Worm (Caenorhabditis elegans) whole organism, L1 larva: Measurements from ENCODE around the gene wbp-11.

Experiments used
- C34B4.2 ChIP-seq: sonication (generic microtip); optimal IDR thresholded peaks from 2 replicates; lab custom pipeline; 2017; ENCODE audit warnings: mild to moderate bottlenecking, missing genetic modification characterization, missing compliant biosample characterization
- F16B12.6 ChIP-seq: fragments of 150-350 bp; optimal IDR thresholded peaks from 2 replicates; lab custom pipeline; 2014; ENCODE audit warnings: missing biosample characterization, missing genetic modification characterization
- Y116A8C.19 ChIP-seq: sonication (generic microtip); optimal IDR thresholded peaks from 2 replicates; lab custom pipeline; 2016; ENCODE audit warnings: missing compliant biosample characterization, missing genetic modification characterization, borderline replicate concordance
- aha-1 ChIP-seq: fragments of 150-350 bp; optimal IDR thresholded peaks from 2 replicates; lab custom pipeline; 2014; ENCODE audit warnings: missing biosample characterization, missing genetic modification characterization
- ceh-63 ChIP-seq: fragments of 200-800 bp; sonication (Bioruptor generic); optimal IDR thresholded peaks from 2 replicates; lab custom pipeline; 2018; ENCODE audit warnings: mild to moderate bottlenecking, missing genetic modification characterization, missing compliant biosample characterization
- ceh-8 ChIP-seq: fragments of 200-800 bp; sonication (Bioruptor generic); optimal IDR thresholded peaks from 2 replicates; lab custom pipeline; 2018; ENCODE audit warnings: mild to moderate bottlenecking, missing genetic modification characterization, moderate library complexity, missing compliant biosample characterization
- ceh-82 ChIP-seq, 3 experiments: fragments of 150-350 bp in 1 of 3; sonication (generic microtip) in 2 of 3; optimal IDR thresholded peaks; 2 replicates each; lab custom pipeline; 2014 to 2017; ENCODE audit warnings: missing biosample characterization in 3 of 3, missing genetic modification characterization in 3 of 3
- dpl-1 ChIP-seq, 3 experiments: fragments of 150-350 bp in 2 of 3; sonication (generic microtip) in 1 of 3; optimal IDR thresholded peaks; 2 replicates each; lab custom pipeline; 2014 to 2017; ENCODE audit warnings: missing biosample characterization in 3 of 3, missing genetic modification characterization in 3 of 3, missing genetic modification reagents in 3 of 3
- dsc-1 ChIP-seq: sonication (generic microtip); optimal IDR thresholded peaks from 2 replicates; lab custom pipeline; 2016; ENCODE audit warnings: mild to moderate bottlenecking, missing genetic modification characterization, missing compliant biosample characterization
- egl-13 ChIP-seq: sonication (generic microtip); optimal IDR thresholded peaks from 2 replicates; lab custom pipeline; 2016; ENCODE audit warnings: missing genotype, missing genetic modification reagents, missing genetic modification characterization, missing compliant biosample characterization
- fkh-10 ChIP-seq: sonication (generic microtip); optimal IDR thresholded peaks from 2 replicates; lab custom pipeline; 2017; ENCODE audit warnings: missing biosample characterization, missing genetic modification reagents, missing genetic modification characterization
- fkh-8 ChIP-seq: sonication (generic microtip); optimal IDR thresholded peaks from 2 replicates; lab custom pipeline; 2016; ENCODE audit warnings: mild to moderate bottlenecking, missing genetic modification characterization, missing compliant biosample characterization
- hpl-2 ChIP-seq: fragments of 150-350 bp; optimal IDR thresholded peaks from 2 replicates; lab custom pipeline; 2014; ENCODE audit warnings: missing biosample characterization, missing genetic modification reagents, missing genetic modification characterization
- irx-1 ChIP-seq: sonication (generic microtip); optimal IDR thresholded peaks from 2 replicates; lab custom pipeline; 2016; ENCODE audit warnings: missing genetic modification characterization, missing compliant biosample characterization
- jun-1 ChIP-seq: fragments of 150-350 bp; optimal IDR thresholded peaks from 2 replicates; lab custom pipeline; 2014; ENCODE audit warnings: missing biosample characterization, missing genetic modification reagents, missing genetic modification characterization
- lin-15B ChIP-seq: fragments of 150-350 bp; sonication (generic microtip); optimal IDR thresholded peaks from 3 replicates; lab custom pipeline; 2014; ENCODE audit warnings: missing biosample characterization, missing genetic modification characterization
- lin-35 ChIP-seq, 2 experiments: fragments of 150-350 bp; optimal IDR thresholded peaks; 2 replicates each; lab custom pipeline; 2014; ENCODE audit warnings: missing biosample characterization in 2 of 2, missing genetic modification characterization in 2 of 2, missing genetic modification reagents in 2 of 2
- lin-39 ChIP-seq: fragments of 150-350 bp; optimal IDR thresholded peaks from 2 replicates; lab custom pipeline; 2014; ENCODE audit warnings: missing biosample characterization, missing genetic modification reagents, missing genetic modification characterization
- lsy-2 ChIP-seq, 2 experiments: fragments of 150-350 bp; optimal IDR thresholded peaks; 2 replicates each; lab custom pipeline; 2014; ENCODE audit warnings: missing biosample characterization in 2 of 2, missing genetic modification characterization in 2 of 2
- mab-9 ChIP-seq: fragments of 200-800 bp; sonication (Bioruptor generic); IDR thresholded peaks from 2 replicates; pipeline ENCODE4 v1.3.6; 2022; ENCODE audit warnings: missing genetic modification reagents, missing genetic modification characterization, missing compliant biosample characterization
- mef-2 ChIP-seq: fragments of 150-350 bp; optimal IDR thresholded peaks from 2 replicates; lab custom pipeline; 2014; ENCODE audit warnings: missing biosample characterization, missing genetic modification characterization
- mep-1 ChIP-seq: fragments of 150-350 bp; optimal IDR thresholded peaks from 2 replicates; lab custom pipeline; 2014; ENCODE audit warnings: missing biosample characterization, missing genetic modification characterization
- nhr-47 ChIP-seq: sonication (generic microtip); optimal IDR thresholded peaks from 2 replicates; lab custom pipeline; 2016; ENCODE audit warnings: mild to moderate bottlenecking, missing genetic modification characterization, moderate library complexity, missing compliant biosample characterization
- nhr-84 ChIP-seq: sonication (generic microtip); optimal IDR thresholded peaks from 2 replicates; lab custom pipeline; 2017; ENCODE audit warnings: missing biosample characterization, missing genetic modification characterization
- pag-3 ChIP-seq: sonication (generic microtip); optimal IDR thresholded peaks from 2 replicates; lab custom pipeline; 2017; ENCODE audit warnings: missing genetic modification characterization, mild to moderate bottlenecking, missing compliant biosample characterization, antibody characterized with exemption, borderline replicate concordance; ENCODE audit not compliant: insufficient read depth
- pqm-1 ChIP-seq: sonication (generic microtip); optimal IDR thresholded peaks from 3 replicates; lab custom pipeline; 2017; ENCODE audit warnings: missing biosample characterization, missing genetic modification characterization
- sox-4 ChIP-seq: sonication (generic microtip); optimal IDR thresholded peaks from 2 replicates; lab custom pipeline; 2016; ENCODE audit warnings: missing genetic modification characterization, missing compliant biosample characterization
- sup-37 ChIP-seq: fragments of 200-800 bp; sonication (Bioruptor generic); optimal IDR thresholded peaks from 2 replicates; lab custom pipeline; 2018; ENCODE audit warnings: mild to moderate bottlenecking, missing genetic modification characterization, missing compliant biosample characterization
- tbx-2 ChIP-seq: sonication (generic microtip); optimal IDR thresholded peaks from 2 replicates; lab custom pipeline; 2016; ENCODE audit warnings: missing genetic modification characterization, missing compliant biosample characterization
- tlp-1 ChIP-seq: fragments of 150-350 bp; optimal IDR thresholded peaks from 2 replicates; lab custom pipeline; 2014; ENCODE audit warnings: missing biosample characterization, missing genetic modification characterization
- unc-30 ChIP-seq: sonication (generic microtip); optimal IDR thresholded peaks from 2 replicates; lab custom pipeline; 2017; ENCODE audit warnings: missing biosample characterization, missing genetic modification characterization
- unc-86 ChIP-seq: sonication (generic microtip); optimal IDR thresholded peaks from 2 replicates; lab custom pipeline; 2016; ENCODE audit warnings: missing genetic modification characterization, missing compliant biosample characterization
- unc-98 ChIP-seq: fragments of 200-800 bp; sonication (Bioruptor generic); IDR thresholded peaks from 2 replicates; pipeline ENCODE4 v1.3.6; 2022; ENCODE audit warnings: missing genetic modification characterization, missing compliant biosample characterization
- vab-15 ChIP-seq: sonication (generic microtip); optimal IDR thresholded peaks from 2 replicates; lab custom pipeline; 2017; ENCODE audit warnings: missing genotype, mild to moderate bottlenecking, missing genetic modification characterization, missing compliant biosample characterization
- zip-4 ChIP-seq: fragments of 200-800 bp; sonication (Bioruptor generic); optimal IDR thresholded peaks from 2 replicates; lab custom pipeline; 2018; ENCODE audit warnings: mild to moderate bottlenecking, missing genetic modification characterization, moderate library complexity, missing compliant biosample characterization
- ztf-11 ChIP-seq, 2 experiments: sonication (generic microtip); optimal IDR thresholded peaks; 2 replicates each; lab custom pipeline; 2016 to 2017; ENCODE audit warnings: missing genetic modification characterization in 2 of 2, missing biosample characterization in 1 of 2, missing compliant biosample characterization in 1 of 2
- ztf-4 ChIP-seq: fragments of 150-350 bp; optimal IDR thresholded peaks from 2 replicates; lab custom pipeline; 2014; ENCODE audit warnings: missing biosample characterization, missing genetic modification characterization

wbp-11 gene

DNA sequence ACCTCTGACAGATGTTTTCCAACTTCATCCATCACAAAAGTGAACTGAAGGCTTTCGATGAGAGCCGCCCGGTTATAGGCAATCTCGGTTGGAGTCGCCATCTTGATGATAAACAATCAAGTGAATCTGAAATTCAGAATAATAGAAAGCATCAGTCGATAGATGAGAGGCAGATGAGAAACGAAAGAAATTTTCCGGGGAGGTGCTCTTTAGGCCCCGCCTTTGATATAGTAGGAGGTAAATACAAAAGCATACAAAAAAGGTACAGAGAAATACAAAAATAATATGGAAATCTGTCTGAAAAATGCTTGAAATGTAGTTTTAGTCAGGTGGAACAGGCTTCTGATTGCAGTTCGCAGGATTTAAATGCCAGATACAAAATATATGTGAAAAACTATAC is 9.9 kb downstream of the wbp-11 start, which contains the start of gene srd-1:
TSS of gene srd-1 (minus strand) at position 101 of the 400 bp plus-strand sequence.
- TF ChIP-seq jun-1 (tag; lab: Kevin White, UChicago): no peak
- no peak for TF ChIP-seq ztf-4 (tag; lab: Kevin White, UChicago)
- no peak for TF ChIP-seq ceh-8
- no peak for TF ChIP-seq mef-2 (tag; lab: Kevin White, UChicago)
- no peak for TF ChIP-seq unc-86
- no peak for TF ChIP-seq mep-1 (tag; lab: Kevin White, UChicago)
- no peak for TF ChIP-seq ztf-11 (tag; optimal IDR thresholded peaks at IDR 0.05; lab: Kevin White, UChicago)
- TF ChIP-seq hpl-2 (GFP tag; lab: Kevin White, UChicago): no peak
- TF ChIP-seq vab-15 (tag; lab: Kevin White, UChicago): no peak
- TF ChIP-seq tbx-2 (tag; lab: Kevin White, UChicago): no peak
- TF ChIP-seq pqm-1 (tag; lab: Kevin White, UChicago): no peak
- TF ChIP-seq aha-1 (tag; lab: Kevin White, UChicago): no peak
- no peak for TF ChIP-seq egl-13 (tag; lab: Kevin White, UChicago)

DNA sequence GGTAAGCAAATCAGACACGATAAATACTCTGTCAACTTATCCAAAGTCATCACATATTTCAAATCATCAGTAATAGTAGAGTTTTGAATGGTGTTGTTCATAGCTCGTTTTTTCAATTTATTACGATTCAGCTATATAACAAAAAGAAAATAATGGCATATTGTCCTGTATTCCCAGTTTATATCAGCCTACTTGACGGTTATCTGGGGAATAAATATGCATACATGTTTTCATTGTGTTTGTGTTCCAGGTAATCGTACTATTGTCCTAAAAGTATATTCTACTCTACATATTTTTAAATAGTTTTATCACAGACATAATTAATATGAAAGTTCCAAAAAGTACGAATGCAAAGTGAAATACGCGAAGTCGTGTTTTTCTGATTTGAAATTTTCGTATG is 15.1 kb downstream of the wbp-11 start, which contains the start of gene srd-2:
TSS of gene srd-2 (minus strand) at position 101 of the 400 bp plus-strand sequence.
- TF ChIP-seq dpl-1 (GFP tag; optimal IDR thresholded peaks at IDR 0.05; lab: Kevin White, UChicago): no peak
- TF ChIP-seq sox-4: no peak
- no peak for TF ChIP-seq lin-15B (tag; lab: Kevin White, UChicago)
- no peak for TF ChIP-seq unc-98
- TF ChIP-seq fkh-10: no peak
- TF ChIP-seq ztf-4 (tag; lab: Kevin White, UChicago): no peak
- no peak for TF ChIP-seq dsc-1 (tag; lab: Kevin White, UChicago)
- TF ChIP-seq nhr-84 (tag; lab: Kevin White, UChicago): no peak
- TF ChIP-seq C34B4.2 (tag; lab: Kevin White, UChicago): no peak
- no peak for TF ChIP-seq irx-1
- TF ChIP-seq tlp-1 (tag; lab: Kevin White, UChicago): no peak

DNA sequence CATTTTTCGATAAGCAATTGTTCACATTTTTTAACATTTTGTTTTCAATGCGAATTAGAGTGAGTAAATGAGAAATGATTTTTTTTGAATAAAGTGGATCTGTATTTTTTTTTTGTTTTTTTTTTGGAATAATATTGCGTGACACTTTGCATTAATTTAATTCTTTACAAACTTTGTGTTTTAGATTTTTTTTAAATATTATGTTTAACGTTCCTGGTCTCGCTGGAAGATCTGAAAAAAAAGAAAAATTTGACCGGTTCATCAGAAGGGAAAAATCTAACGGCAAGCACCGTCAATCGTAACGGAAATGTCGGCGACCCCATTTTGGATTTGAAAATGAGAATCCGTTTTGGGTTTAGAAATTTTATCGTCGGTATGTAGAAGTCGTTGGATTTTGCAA is 16.6 kb downstream of the wbp-11 start, which contains the start of gene cdc-25.4:
TSS of gene cdc-25.4 (minus strand) at position 101 of the 400 bp plus-strand sequence.
- TF ChIP-seq dpl-1 (GFP tag; optimal IDR thresholded peaks at IDR 0.05; lab: Kevin White, UChicago) (no peak), zip-4 (GFP tag; lab: Kevin White, UChicago) (no peak), ceh-82 (tag; optimal IDR thresholded peaks at IDR 0.05; lab: Kevin White, UChicago) (no peak), mab-9 (GFP tag; lab: Robert Waterston, UW) (no peak), fkh-8 (tag; lab: Kevin White, UChicago) (no peak)

DNA sequence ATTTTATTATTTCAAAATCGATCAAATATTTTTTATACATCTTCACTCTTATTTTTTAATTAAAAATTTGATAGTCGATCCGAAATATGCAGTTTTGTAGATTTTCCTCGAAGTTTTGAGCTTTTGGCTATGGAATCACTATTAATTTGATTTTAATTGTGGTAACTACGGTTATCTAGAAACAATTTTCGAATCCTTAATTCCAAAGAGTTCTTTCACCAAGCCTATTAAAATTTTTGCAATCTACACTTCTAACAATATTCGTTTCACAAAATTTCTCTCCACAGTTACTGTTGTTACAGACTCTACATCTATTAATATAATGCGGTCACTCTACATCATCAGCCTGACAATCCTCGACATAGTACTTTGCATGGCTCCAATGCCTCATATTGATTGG is 19.5 kb downstream of the wbp-11 start, which contains the start of gene R05H5.7:
TSS of gene R05H5.7 (plus strand) at position 301 of the 400 bp plus-strand sequence.
- TF ChIP-seq vab-15 (tag; lab: Kevin White, UChicago) (no peak), mab-9 (GFP tag; lab: Robert Waterston, UW) (no peak), pag-3 (no peak), F16B12.6 (no peak), egl-13 (tag; lab: Kevin White, UChicago) (no peak), nhr-47 (tag; lab: Kevin White, UChicago) (no peak), sup-37 (GFP tag; lab: Kevin White, UChicago) (no peak), tlp-1 (tag; lab: Kevin White, UChicago) (no peak), lsy-2 (tag; optimal IDR thresholded peaks at IDR 0.05; lab: Kevin White, UChicago) (no peak), unc-30 (tag; lab: Kevin White, UChicago) (no peak), ceh-63 (no peak), zip-4 (GFP tag; lab: Kevin White, UChicago) (no peak), mep-1 (tag; lab: Kevin White, UChicago) (no peak), fkh-10 (no peak)

DNA sequence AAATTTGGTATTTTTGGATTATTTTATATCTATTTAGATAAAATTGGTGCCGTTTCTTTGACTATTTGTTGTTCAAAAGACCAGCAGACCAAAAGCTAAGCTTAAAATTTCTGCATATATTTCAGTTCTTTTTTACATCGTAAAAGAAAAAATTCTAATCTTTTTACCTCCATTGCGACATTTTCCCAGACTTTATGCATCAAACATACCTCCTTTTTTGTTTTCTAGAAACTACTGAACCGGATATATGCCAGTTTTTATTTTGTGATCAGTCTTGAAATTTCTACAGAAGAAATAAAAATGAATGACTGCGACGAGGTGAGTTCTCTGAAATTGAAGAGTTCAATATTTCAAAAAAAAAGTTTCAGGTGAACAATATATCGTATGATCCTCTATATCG is 21.9 kb downstream of the wbp-11 start, which contains the start of gene srb-6:
TSS of gene srb-6 (plus strand) at position 301 of the 400 bp plus-strand sequence.
- TF ChIP-seq dsc-1 (tag; lab: Kevin White, UChicago) (no peak), lin-39 (tag; lab: Kevin White, UChicago) (no peak), irx-1 (no peak), tlp-1 (tag; lab: Kevin White, UChicago) (no peak), lin-35 (GFP tag; optimal IDR thresholded peaks at IDR 0.05; lab: Kevin White, UChicago) (no peak), Y116A8C.19 (no peak)
